Fruit fly (Drosophila melanogaster) whole organism, adult: ENCODE results near the gene otu.

Source experiments
- CG12768 ChIP-seq: fragments of 200-800 bp; sonication (Bioruptor generic); optimal IDR thresholded peaks from 2 replicates; lab custom pipeline; 2017; ENCODE audit warnings: missing biosample characterization, missing genetic modification characterization, mild to moderate bottlenecking, moderate library complexity, missing genetic modification reagents
- CG14711 ChIP-seq: fragments of 200-800 bp; sonication (Bioruptor generic); optimal IDR thresholded peaks from 2 replicates; lab custom pipeline; 2018; ENCODE audit warnings: missing biosample characterization, mild to moderate bottlenecking, missing genetic modification characterization, moderate library complexity
- CG1620 ChIP-seq: fragments of 200-800 bp; sonication (Bioruptor generic); optimal IDR thresholded peaks from 2 replicates; lab custom pipeline; 2016; ENCODE audit warnings: missing biosample characterization, missing genetic modification characterization
- CG7045 ChIP-seq: fragments of 200-800 bp; sonication (Bioruptor generic); optimal IDR thresholded peaks from 2 replicates; lab custom pipeline; 2017; ENCODE audit warnings: missing biosample characterization, mild to moderate bottlenecking, missing genetic modification characterization
- Clk ChIP-seq: fragments of 200-800 bp; sonication (Bioruptor generic); optimal IDR thresholded peaks from 2 replicates; lab custom pipeline; 2017; ENCODE audit warnings: missing biosample characterization, missing genetic modification characterization
- Hr96 ChIP-seq: fragments of 200-800 bp; sonication (Bioruptor generic); optimal IDR thresholded peaks from 2 replicates; lab custom pipeline; 2016; ENCODE audit warnings: missing biosample characterization, missing genetic modification characterization
- ovo ChIP-seq: fragments of 200-800 bp; sonication (Bioruptor generic); optimal IDR thresholded peaks from 2 replicates; lab custom pipeline; 2016; ENCODE audit warnings: missing biosample characterization, missing genetic modification characterization

- TF ChIP-seq Hr96 (no peak), CG1620 (GFP tag; lab: Kevin White, UChicago) (no peak), CG12768 (no peak), Clk (no peak), CG7045 (GFP tag; lab: Kevin White, UChicago) (peak; percentile 23), CG14711 (no peak), ovo (GFP tag; lab: Kevin White, UChicago) (no peak)
Observed at dm6 chrX:8510731-8511130, 21.4 kb upstream of the otu start.
